Worm (Caenorhabditis elegans): ENCODE data around the gene sdn-1.
A peak's percentile ranks its signal among the peaks of the same experiment; 100 is the strongest.

The sdn-1 gene

DNA sequence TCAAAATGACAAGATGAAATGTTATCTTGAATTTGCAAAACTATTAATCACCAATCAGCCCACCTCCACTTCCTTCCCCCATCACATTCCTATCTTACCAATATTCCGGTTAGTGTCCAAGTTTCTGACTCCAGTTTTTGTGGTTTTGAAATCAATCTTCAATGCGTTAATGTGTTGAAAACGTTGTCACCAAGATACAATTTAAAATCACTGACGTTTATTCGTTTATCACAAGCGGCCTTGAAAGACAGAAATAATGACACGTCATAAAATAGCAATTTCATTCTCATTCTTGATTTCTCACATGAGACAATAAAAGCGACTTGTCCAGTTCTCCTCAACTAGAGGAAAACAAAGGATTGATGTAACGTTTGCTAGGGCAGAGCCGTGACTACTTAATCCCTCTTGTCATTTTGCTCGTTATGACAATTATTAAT, 6.6 kb upstream of the sdn-1 start:
- TF ChIP-seq ztf-29 (GFP tag; IDR thresholded peaks at IDR 0.05) (no peak), flt-1 (GFP tag; IDR thresholded peaks at IDR 0.05) (no peak), klf-2 (GFP tag; conservative IDR thresholded peaks at IDR 0.05) (no peak), tab-1 (GFP tag; IDR thresholded peaks at IDR 0.05) (no peak), ztf-23 (GFP tag; IDR thresholded peaks at IDR 0.05) (no peak), med-1 (GFP tag; optimal IDR thresholded peaks at IDR 0.05; ENCODE audit: insufficient read depth) (no peak), ref-1 (GFP tag; conservative IDR thresholded peaks at IDR 0.05) (no peak), cog-1 (tag; optimal IDR thresholded peaks at IDR 0.05) (no peak), T22C8.4 (GFP tag; IDR thresholded peaks at IDR 0.05) (no peak)

DNA sequence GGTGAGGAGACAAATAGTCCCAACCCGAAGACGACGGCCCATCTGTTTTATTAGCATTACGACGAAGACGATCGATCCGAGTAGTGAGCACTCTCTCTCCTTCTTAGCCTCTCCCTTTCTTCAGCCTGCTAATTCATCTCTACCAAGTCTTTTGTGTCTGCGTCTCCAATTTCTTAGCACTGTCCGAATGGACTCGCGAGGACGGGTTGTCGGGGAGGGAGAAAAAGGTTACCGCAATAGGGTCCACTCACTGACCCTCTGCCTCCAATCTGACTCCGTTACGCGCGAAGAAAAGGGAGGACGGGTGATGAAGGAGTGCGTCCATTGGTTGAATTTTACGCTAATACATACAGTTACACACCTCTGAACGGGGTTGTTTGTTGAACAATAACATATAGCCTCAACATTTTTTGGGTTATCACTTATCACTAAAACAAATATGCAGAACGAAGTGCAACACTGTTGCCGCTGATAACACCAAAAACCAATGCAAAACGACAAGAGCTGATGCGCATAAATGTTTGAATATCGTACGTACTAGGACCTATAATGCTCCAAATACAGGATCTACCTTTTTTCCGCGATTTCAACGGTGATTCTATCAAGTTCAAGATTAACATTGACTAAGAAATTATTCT, 4.5 kb upstream of the sdn-1 start:
- TF ChIP-seq ztf-23 (GFP tag; IDR thresholded peaks at IDR 0.05) (no peak), T22C8.4 (GFP tag; IDR thresholded peaks at IDR 0.05) (peak; percentile 19; the same call in 1 of the 2 replicates), flt-1 (GFP tag; IDR thresholded peaks at IDR 0.05) (peak; percentile 51; the same call in 1 of the 2 replicates), tab-1 (GFP tag; IDR thresholded peaks at IDR 0.05) (no peak), ztf-29 (GFP tag; IDR thresholded peaks at IDR 0.05) (no peak), med-1 (GFP tag; optimal IDR thresholded peaks at IDR 0.05; ENCODE audit: insufficient read depth) (no peak)

DNA sequence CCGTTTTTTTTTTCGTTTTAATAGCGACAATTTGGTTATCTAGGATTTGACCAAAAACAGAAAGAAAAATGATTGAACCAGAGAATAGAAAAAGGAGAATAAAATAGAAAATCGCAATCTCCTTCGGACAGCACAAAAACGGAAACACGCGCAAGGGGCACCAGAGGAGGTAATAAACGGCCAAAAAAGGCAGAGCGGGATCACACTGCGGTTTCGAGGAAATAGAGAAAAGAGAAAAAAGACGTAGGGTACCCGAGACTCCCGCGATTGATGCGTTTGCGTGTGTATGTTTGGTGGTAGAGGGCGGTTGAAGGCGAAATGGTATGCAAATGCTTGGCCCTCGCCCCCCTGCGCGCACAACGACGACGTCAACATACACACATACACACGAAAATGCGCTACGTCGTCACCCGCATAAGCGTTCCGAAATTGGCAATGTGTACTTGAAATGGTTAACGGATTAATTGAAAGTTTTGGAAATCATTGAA, 3.3 kb upstream of the sdn-1 start:
- no peak for TF ChIP-seq ref-1 (GFP tag; conservative IDR thresholded peaks at IDR 0.05)
- TF ChIP-seq med-1 (GFP tag; optimal IDR thresholded peaks at IDR 0.05; ENCODE audit: insufficient read depth): no peak
- TF ChIP-seq ztf-29 (GFP tag; IDR thresholded peaks at IDR 0.05): no peak
- 0 out of 2 replicates have a peak, but pooled peaks have one; percentile 40 for TF ChIP-seq tab-1 (GFP tag; IDR thresholded peaks at IDR 0.05)

DNA sequence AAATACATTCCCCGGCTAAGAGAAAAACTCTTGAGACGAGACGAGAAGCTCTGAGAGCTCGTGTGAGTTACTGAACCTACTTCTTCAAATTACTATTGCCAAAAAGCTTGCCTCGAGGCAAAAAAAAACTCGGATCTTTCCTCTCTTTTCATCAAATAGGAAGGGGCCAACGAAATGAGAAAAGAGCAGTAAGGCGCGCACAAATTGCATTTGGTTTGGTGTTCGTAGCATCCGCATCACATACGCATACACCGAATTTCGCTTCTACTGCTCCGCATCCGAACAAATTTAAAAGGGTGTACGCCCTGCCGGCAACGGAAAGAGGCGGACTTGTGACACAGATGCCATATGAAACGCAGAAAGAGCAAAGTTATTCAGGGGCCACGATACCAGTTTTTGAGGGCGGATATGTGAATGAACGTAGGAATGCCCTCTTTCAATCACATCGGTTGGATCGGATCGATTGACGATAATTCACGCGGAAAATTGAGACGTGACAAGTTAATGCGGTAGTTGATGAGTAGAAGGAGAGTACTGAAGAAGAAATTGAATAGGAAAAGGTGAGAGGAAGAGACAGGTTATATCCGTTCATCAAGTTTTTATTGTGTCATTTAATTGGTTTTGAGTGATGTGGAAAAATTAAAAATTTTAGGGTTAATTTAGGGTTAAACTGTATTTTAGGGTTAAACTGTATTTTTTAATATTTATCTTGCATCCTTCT, 1.7 kb upstream of the sdn-1 start:
- TF ChIP-seq cog-1 (tag; optimal IDR thresholded peaks at IDR 0.05) (no peak), ztf-23 (GFP tag; IDR thresholded peaks at IDR 0.05) (no peak), klf-2 (GFP tag; conservative IDR thresholded peaks at IDR 0.05) (no peak), tab-1 (GFP tag; IDR thresholded peaks at IDR 0.05) (no peak), ztf-29 (GFP tag; IDR thresholded peaks at IDR 0.05) (no peak), T22C8.4 (GFP tag; IDR thresholded peaks at IDR 0.05) (no peak), flt-1 (GFP tag; IDR thresholded peaks at IDR 0.05) (no peak), med-1 (GFP tag; optimal IDR thresholded peaks at IDR 0.05; ENCODE audit: insufficient read depth) (no peak), ref-1 (GFP tag; conservative IDR thresholded peaks at IDR 0.05) (no peak)

DNA sequence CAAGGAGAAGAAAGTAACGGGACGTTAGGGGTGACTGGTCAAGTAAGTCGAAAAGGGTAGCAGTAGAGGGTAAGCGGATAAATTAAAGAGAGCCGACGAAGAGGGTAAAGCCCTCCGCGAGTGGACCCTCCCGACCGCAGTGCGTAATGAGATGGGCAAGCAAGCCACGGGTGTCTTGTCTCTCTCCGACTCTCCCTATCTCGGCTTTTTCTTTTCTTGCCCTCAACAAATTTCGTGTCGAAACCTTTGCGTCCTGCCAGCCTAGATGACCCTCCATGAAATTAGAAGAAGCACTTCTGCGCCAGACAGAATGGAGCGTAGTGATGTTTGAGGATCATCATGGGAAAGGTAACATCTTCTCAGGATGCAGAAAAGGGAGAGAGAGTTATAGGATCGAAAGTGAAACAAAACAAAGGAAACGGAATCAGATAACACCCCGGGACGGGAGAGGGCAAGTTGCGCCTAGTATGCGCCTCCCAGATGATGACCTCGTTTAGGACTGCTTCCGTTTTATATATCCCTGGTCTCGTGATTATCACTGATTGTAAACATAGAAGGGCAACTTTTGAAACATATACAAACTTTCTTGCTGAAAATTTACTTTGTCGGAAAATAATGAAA, 732 bp upstream of the sdn-1 start:
- TF ChIP-seq cog-1 (tag; optimal IDR thresholded peaks at IDR 0.05) (peak; percentile 26), T22C8.4 (GFP tag; IDR thresholded peaks at IDR 0.05) (no peak), ztf-23 (GFP tag; IDR thresholded peaks at IDR 0.05) (peak; percentile 51; the same call in 1 of the 2 replicates)

DNA sequence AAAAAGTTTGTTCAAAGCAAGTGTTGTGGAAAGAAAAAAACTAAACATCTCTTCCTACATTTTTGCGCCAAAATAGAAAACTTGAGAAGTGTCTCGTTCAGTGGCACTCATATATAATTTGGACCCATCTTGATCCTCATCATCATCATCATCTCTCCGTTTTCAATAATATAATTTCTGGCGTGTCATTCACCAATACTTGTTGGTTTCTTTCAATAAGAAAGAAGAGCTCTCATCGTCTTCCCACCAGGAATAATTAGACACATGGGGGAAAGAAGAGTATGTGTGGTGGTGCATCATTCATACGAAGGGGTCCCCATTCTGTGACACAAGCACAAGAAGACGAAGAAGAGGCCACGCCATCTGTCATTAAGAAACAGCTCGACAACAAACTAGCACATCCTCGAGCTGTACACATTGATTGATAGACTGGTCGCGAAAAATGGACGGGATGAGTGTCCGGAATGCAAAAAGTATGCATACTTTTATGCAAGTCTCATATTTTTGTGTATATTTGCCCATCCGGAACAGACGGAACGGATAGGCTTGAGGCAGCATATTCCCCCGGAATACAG, 1.8 kb downstream of the sdn-1 start:
- TF ChIP-seq ztf-23 (GFP tag; IDR thresholded peaks at IDR 0.05) (no peak), ztf-29 (GFP tag; IDR thresholded peaks at IDR 0.05) (0 out of 2 replicates have a peak, but pooled peaks have one; percentile 8)

DNA sequence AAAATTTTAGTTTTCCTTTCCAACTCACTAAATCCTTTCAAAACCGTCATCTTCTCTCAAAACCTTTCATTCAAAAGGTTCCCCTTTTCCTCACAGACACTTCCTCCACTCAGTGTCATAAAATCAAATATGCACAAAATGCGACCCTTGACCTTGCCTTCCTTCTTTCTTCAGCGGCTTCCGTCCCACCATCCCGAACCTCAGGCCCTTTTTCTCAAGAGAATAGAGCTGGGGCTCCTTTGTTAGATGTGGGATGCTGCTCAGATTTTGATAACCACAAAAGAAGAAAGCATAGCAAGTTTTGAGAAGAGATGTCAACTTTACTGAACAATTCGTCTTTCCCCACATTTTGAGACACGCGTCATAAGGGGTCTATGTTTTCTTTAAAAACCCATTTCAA, 2.4 kb downstream of the sdn-1 start:
- TF ChIP-seq flt-1 (GFP tag; IDR thresholded peaks at IDR 0.05): 0 out of 2 replicates have a peak, but pooled peaks have one; percentile 37
- TF ChIP-seq ztf-29 (GFP tag; IDR thresholded peaks at IDR 0.05): no peak

DNA sequence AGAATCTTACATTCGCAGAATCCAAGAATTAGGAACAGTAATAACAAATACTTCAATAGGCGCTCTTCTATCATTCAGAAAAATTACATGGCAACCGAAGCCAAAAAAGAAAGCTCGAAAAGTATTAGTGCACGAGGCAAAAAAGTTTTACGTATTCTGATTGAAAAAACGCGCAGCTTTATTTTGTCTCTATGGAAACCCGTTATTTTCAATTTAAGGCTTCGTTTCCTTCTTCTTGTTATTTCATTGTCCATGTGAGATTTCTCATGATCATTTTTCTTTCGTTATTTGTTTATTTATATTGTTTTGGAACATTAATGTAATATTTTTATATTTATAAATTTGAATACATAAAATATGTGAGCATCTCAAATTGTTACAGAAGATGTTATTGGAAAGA, 3.7 kb downstream of the sdn-1 start, which contains the start of gene F57C7.4:
Gene F57C7.4 (minus strand): TSS at position 101 of the 400 bp plus-strand sequence.
- TF ChIP-seq klf-2 (GFP tag; conservative IDR thresholded peaks at IDR 0.05) (no peak), med-1 (GFP tag; optimal IDR thresholded peaks at IDR 0.05; ENCODE audit: insufficient read depth) (no peak), T22C8.4 (GFP tag; IDR thresholded peaks at IDR 0.05) (no peak), tab-1 (GFP tag; IDR thresholded peaks at IDR 0.05) (no peak), ztf-29 (GFP tag; IDR thresholded peaks at IDR 0.05) (no peak), cog-1 (tag; optimal IDR thresholded peaks at IDR 0.05) (no peak), flt-1 (GFP tag; IDR thresholded peaks at IDR 0.05) (no peak), ref-1 (GFP tag; conservative IDR thresholded peaks at IDR 0.05) (no peak), ztf-23 (GFP tag; IDR thresholded peaks at IDR 0.05) (no peak)

ce11 chrX:10576872-10577271, 16.3 kb downstream of the sdn-1 start, which contains the start of gene nhx-5:
Gene nhx-5, plus strand, starts transcription at chrX:10576953.
- TF ChIP-seq cog-1 (tag; optimal IDR thresholded peaks at IDR 0.05): no peak
- no peak for TF ChIP-seq ztf-29 (GFP tag; IDR thresholded peaks at IDR 0.05)
- TF ChIP-seq T22C8.4 (GFP tag; IDR thresholded peaks at IDR 0.05): no peak

ce11 chrX:10576410-10576809, 16.7 kb downstream of the sdn-1 start:
- TF ChIP-seq tab-1 (GFP tag; IDR thresholded peaks at IDR 0.05): no peak
- peak; percentile 14 for TF ChIP-seq cog-1 (tag; optimal IDR thresholded peaks at IDR 0.05)

Measured in whole organism, midembryonic.